Fruit fly (Drosophila melanogaster) whole organism, pupa: ENCODE results near the gene CG3842.

Experiments used
- CG10348 ChIP-seq: fragments of 200-800 bp; sonication (Bioruptor generic); IDR thresholded peaks from 2 replicates; pipeline ENCODE4 v1.3.6; 2022; ENCODE audit warnings: missing biosample characterization, missing genetic modification characterization
- CG12605 ChIP-seq: fragments of 200-800 bp; sonication (Bioruptor generic); IDR thresholded peaks from 2 replicates; pipeline ENCODE4 v1.3.6; 2022; ENCODE audit warnings: missing biosample characterization, missing genetic modification characterization
- CG17806 ChIP-seq: fragments of 200-800 bp; sonication (Bioruptor generic); optimal IDR thresholded peaks from 2 replicates; lab custom pipeline; 2018; ENCODE audit warnings: missing biosample characterization, mild to moderate bottlenecking, missing genetic modification characterization, moderate library complexity
- CG8159 ChIP-seq: fragments of 200-800 bp; sonication (Bioruptor generic); optimal IDR thresholded peaks from 3 replicates; lab custom pipeline; 2018; ENCODE audit warnings: missing biosample characterization, mild to moderate bottlenecking, missing genetic modification characterization, moderate library complexity
- CG9948 ChIP-seq: fragments of 200-800 bp; sonication (Bioruptor generic); optimal IDR thresholded peaks from 2 replicates; lab custom pipeline; 2018; ENCODE audit warnings: missing biosample characterization, mild to moderate bottlenecking, missing genetic modification characterization, moderate library complexity
- EcR ChIP-seq: fragments of 200-800 bp; sonication (Bioruptor generic); optimal IDR thresholded peaks from 3 replicates; lab custom pipeline; 2019; ENCODE audit warnings: missing biosample characterization, missing genetic modification characterization, mild to moderate bottlenecking, moderate library complexity, missing genetic modification reagents
- Ets98B ChIP-seq: fragments of 200-800 bp; sonication (Bioruptor generic); IDR thresholded peaks from 2 replicates; pipeline ENCODE4 v1.3.6; 2022; ENCODE audit warnings: missing biosample characterization, missing genetic modification characterization
- Pif1A ChIP-seq: fragments of 200-800 bp; sonication (Bioruptor generic); optimal IDR thresholded peaks from 3 replicates; lab custom pipeline; 2016; ENCODE audit warnings: missing biosample characterization, missing genetic modification characterization
- Snoo ChIP-seq: fragments of 200-800 bp; sonication (Bioruptor generic); optimal IDR thresholded peaks from 3 replicates; lab custom pipeline; 2017; ENCODE audit warnings: missing biosample characterization, mild to moderate bottlenecking, missing genetic modification characterization, inconsistent platforms
- fd96Ca ChIP-seq: fragments of 200-800 bp; sonication (Bioruptor generic); IDR thresholded peaks from 3 replicates; pipeline ENCODE4 v1.3.6; 2022; ENCODE audit warnings: missing biosample characterization, missing genetic modification characterization

DNA sequence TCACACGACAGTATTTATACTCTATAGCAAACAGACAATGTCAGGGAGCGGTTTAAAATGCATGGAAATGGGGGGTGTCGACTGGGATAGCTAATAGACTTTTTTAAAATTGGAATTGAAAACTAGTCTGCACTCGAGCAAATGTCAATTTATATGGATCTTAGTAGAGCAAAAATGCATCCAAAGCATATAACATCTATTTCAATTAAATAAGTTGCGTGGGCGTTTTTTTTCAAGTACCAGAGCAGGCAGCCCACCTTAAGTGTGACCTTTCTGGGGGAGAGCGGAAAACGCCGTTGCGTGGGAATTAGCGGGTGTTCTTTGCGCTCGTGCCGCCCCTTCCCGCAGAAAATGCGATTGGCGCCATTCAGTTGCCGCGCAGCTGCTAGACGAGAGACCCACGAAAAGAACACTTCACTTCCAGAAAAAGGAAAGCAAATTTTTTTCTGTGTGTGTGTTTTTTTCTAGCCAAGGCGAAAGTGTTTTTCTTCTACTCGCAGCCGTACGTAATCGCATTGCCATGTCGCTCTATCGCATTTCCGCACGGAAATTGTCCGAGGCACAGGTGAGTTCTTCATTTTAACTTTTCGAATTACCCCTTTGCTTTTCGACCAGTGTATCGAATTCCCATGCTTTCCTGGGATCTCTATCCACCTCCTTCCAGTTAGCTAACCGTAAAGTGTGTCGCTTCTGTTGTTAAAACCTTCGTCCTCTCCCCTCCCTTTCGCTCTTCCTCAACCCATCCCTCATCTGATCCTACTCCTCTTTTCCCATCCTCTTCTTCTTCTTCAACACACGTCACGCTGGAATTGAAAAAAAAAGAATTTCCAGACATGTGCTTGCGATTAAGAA lies 14.6 kb downstream of the CG3842 start:
- TF ChIP-seq CG17806 (tag; lab: Kevin White, UChicago) (no peak), Snoo (no peak), CG12605 (GFP tag; lab: Robert Waterston, UW) (no peak; the same call in 1 of the 2 replicates), CG9948 (tag; lab: Kevin White, UChicago) (no peak), fd96Ca (GFP tag; lab: Robert Waterston, UW) (peak; percentile 50; the same call in 2 of the 3 replicates), EcR (GFP tag; lab: Kevin White, UChicago) (no peak), CG10348 (no peak), CG8159 (tag; lab: Kevin White, UChicago) (peak; percentile 2), Pif1A (GFP tag; lab: Kevin White, UChicago) (no peak), Ets98B (no peak)
